Worm (Caenorhabditis elegans): Measurements from ENCODE around the gene rps-18.

Gene rps-18

ce11 chrIV:14874926-14875570 is 49.6 kb downstream of the rps-18 start (continued):
- TF ChIP-seq snpc-4 (GFP tag; optimal IDR thresholded peaks at IDR 0.05): peak; percentile 93
- peak; percentile 23 to 98 (median 96) for TF ChIP-seq snpc-4 (tag; optimal IDR thresholded peaks at IDR 0.05)
- TF ChIP-seq die-1 (tag; optimal IDR thresholded peaks at IDR 0.05): peak; percentile 47
- TF ChIP-seq F37B4.10 (GFP tag; IDR thresholded peaks at IDR 0.05): no peak
- no peak for TF ChIP-seq fkh-3 (tag; optimal IDR thresholded peaks at IDR 0.05)
- TF ChIP-seq pbrm-1 (GFP tag; IDR thresholded peaks at IDR 0.05): 0 out of 2 replicates have a peak, but pooled peaks have one; percentile 23
- no peak for TF ChIP-seq F23B12.7 (tag; optimal IDR thresholded peaks at IDR 0.05; ENCODE audit: insufficient read depth)
- TF ChIP-seq ztf-25 (GFP tag; IDR thresholded peaks at IDR 0.05): 0 out of 2 replicates have a peak, but pooled peaks have one; percentile 34
- TF ChIP-seq Y67H2A.10 (GFP tag; conservative IDR thresholded peaks at IDR 0.05): no peak
- peak; percentile 66 for TF ChIP-seq ztf-18 (tag; optimal IDR thresholded peaks at IDR 0.05)
- no peak for TF ChIP-seq sptf-2 (GFP tag; optimal IDR thresholded peaks at IDR 0.05)
- peak; percentile 20 for TF ChIP-seq snpc-1.1 (tag; optimal IDR thresholded peaks at IDR 0.05; ENCODE audit: insufficient read depth)
- TF ChIP-seq snpc-3.4 (tag; optimal IDR thresholded peaks at IDR 0.05): peak; percentile 15
- TF ChIP-seq lin-35 (GFP tag; optimal IDR thresholded peaks at IDR 0.05): no peak
- peak; percentile 22 for TF ChIP-seq atf-7 (tag; optimal IDR thresholded peaks at IDR 0.05)
- TF ChIP-seq ztf-3 (GFP tag; optimal IDR thresholded peaks at IDR 0.05): no peak
- peak; percentile 76 for TF ChIP-seq B0261.1 (tag; optimal IDR thresholded peaks at IDR 0.05)
- peak; percentile 9 for TF ChIP-seq nhr-90 (tag; optimal IDR thresholded peaks at IDR 0.05)
- no peak for TF ChIP-seq zfh-2 (GFP tag; conservative IDR thresholded peaks at IDR 0.05)
- peak; percentile 31 for TF ChIP-seq lin-40 (tag; optimal IDR thresholded peaks at IDR 0.05)
- no peak for TF ChIP-seq bed-2 (GFP tag; IDR thresholded peaks at IDR 0.05)
- no peak for TF ChIP-seq xnd-1 (tag; optimal IDR thresholded peaks at IDR 0.05)
- TF ChIP-seq madf-8 (GFP tag; conservative IDR thresholded peaks at IDR 0.05): no peak
- no peak for TF ChIP-seq madf-6 (GFP tag; IDR thresholded peaks at IDR 0.05)
- TF ChIP-seq cebp-1 (GFP tag; IDR thresholded peaks at IDR 0.05): no peak
- peak; percentile 54 for TF ChIP-seq cebp-1 (tag; optimal IDR thresholded peaks at IDR 0.05)
- no peak for TF ChIP-seq attf-3 (GFP tag; conservative IDR thresholded peaks at IDR 0.05)
- TF ChIP-seq nfyb-1 (GFP tag; IDR thresholded peaks at IDR 0.05): 0 out of 2 replicates have a peak, but pooled peaks have one; percentile 44
- TF ChIP-seq hmg-1.2 (GFP tag; IDR thresholded peaks at IDR 0.05): peak; percentile 36; the same call in 1 of the 2 replicates

All from whole organism, young adult.